Fruit fly (Drosophila melanogaster): ENCODE data around the gene B52.
A peak's percentile ranks its signal among the peaks of the same experiment; 100 is the strongest.

The B52 gene

dm6 chr3R:13647734-13648541 is 13.2 kb upstream of the B52 start (continued):
- TF ChIP-seq CG10321 (GFP tag; IDR thresholded peaks at IDR 0.05) (no peak), Camta (GFP tag; optimal IDR thresholded peaks at IDR 0.05) (no peak), eve (GFP tag; optimal IDR thresholded peaks at IDR 0.05) (no peak), Kr (GFP tag; optimal IDR thresholded peaks at IDR 0.05) (no peak), ab (GFP tag; optimal IDR thresholded peaks at IDR 0.05) (no peak), Asciz (GFP tag; optimal IDR thresholded peaks at IDR 0.05) (no peak), CG1233 (GFP tag; optimal IDR thresholded peaks at IDR 0.05) (no peak), CG10431 (GFP tag; optimal IDR thresholded peaks at IDR 0.05) (no peak), Scr (GFP tag; IDR thresholded peaks at IDR 0.05; ENCODE audit: partially characterized antibody) (no peak), CG34422 (GFP tag; IDR thresholded peaks at IDR 0.05) (peak; percentile 62; the same call in 2 of the 3 replicates), chm (GFP tag; IDR thresholded peaks at IDR 0.05) (no peak), ham (GFP tag; IDR thresholded peaks at IDR 0.05) (no peak), CG9876 (GFP tag; optimal IDR thresholded peaks at IDR 0.05) (no peak), Adf1 (GFP tag; IDR thresholded peaks at IDR 0.05) (no peak), CG18599 (GFP tag; optimal IDR thresholded peaks at IDR 0.05) (no peak), CG9437 (GFP tag; optimal IDR thresholded peaks at IDR 0.05) (no peak), jumu (GFP tag; optimal IDR thresholded peaks at IDR 0.05) (no peak), gsb (GFP tag; IDR thresholded peaks at IDR 0.05) (no peak), YL-1 (GFP tag; optimal IDR thresholded peaks at IDR 0.05) (peak; percentile 32), CG9727 (GFP tag; optimal IDR thresholded peaks at IDR 0.05) (no peak), CG11456 (GFP tag; IDR thresholded peaks at IDR 0.05) (no peak), bab2 (GFP tag; optimal IDR thresholded peaks at IDR 0.05) (no peak), CG17359 (tag; optimal IDR thresholded peaks at IDR 0.05) (no peak), CG13624 (GFP tag; optimal IDR thresholded peaks at IDR 0.05) (no peak), Dbx (GFP tag; IDR thresholded peaks at IDR 0.05) (no peak), CG4328 (GFP tag; optimal IDR thresholded peaks at IDR 0.05) (no peak), dpn (GFP tag; optimal IDR thresholded peaks at IDR 0.05) (no peak), crol (GFP tag; IDR thresholded peaks at IDR 0.05) (peak; percentile 61), her (GFP tag; optimal IDR thresholded peaks at IDR 0.05) (no peak), kni (GFP tag; optimal IDR thresholded peaks at IDR 0.05) (peak; percentile 34), CG11723 (GFP tag; optimal IDR thresholded peaks at IDR 0.05) (no peak), Oli (tag; optimal IDR thresholded peaks at IDR 0.05) (no peak), pb (GFP tag; optimal IDR thresholded peaks at IDR 0.05) (no peak), CG31224 (GFP tag; IDR thresholded peaks at IDR 0.05) (no peak), dan (GFP tag; IDR thresholded peaks at IDR 0.05) (no peak), CG31365 (tag; optimal IDR thresholded peaks at IDR 0.05) (no peak), Taf1 (GFP tag; IDR thresholded peaks at IDR 0.05) (no peak), NC2β (GFP tag; optimal IDR thresholded peaks at IDR 0.05) (no peak), CG34224 (GFP tag; IDR thresholded peaks at IDR 0.05; ENCODE audit: partially characterized antibody) (no peak), CG30403 (GFP tag; optimal IDR thresholded peaks at IDR 0.05) (no peak), ara (GFP tag; IDR thresholded peaks at IDR 0.05) (no peak), amos (GFP tag; IDR thresholded peaks at IDR 0.05; ENCODE audit: partially characterized antibody) (no peak), CoRest (tag; optimal IDR thresholded peaks at IDR 0.05) (no peak), Xbp1 (GFP tag; optimal IDR thresholded peaks at IDR 0.05) (no peak), sug (tag; optimal IDR thresholded peaks at IDR 0.05) (no peak), Dref (GFP tag; IDR thresholded peaks at IDR 0.05) (no peak), Sry-δ (GFP tag; optimal IDR thresholded peaks at IDR 0.05) (no peak)
